Worm (Caenorhabditis elegans) whole organism, late embryonic: ENCODE data around the gene R02E4.1.

ENCODE experiments used
- che-1 ChIP-seq: sonication (generic microtip); optimal IDR thresholded peaks from 2 replicates; lab custom pipeline; 2016; ENCODE audit warnings: mild to moderate bottlenecking, missing genetic modification characterization, missing compliant biosample characterization
- fkh-10 ChIP-seq: fragments of 150-350 bp; optimal IDR thresholded peaks from 2 replicates; lab custom pipeline; 2014; ENCODE audit warnings: missing biosample characterization, missing genetic modification reagents, missing genetic modification characterization
- pha-4 ChIP-seq: fragments of 150-350 bp; optimal IDR thresholded peaks from 2 replicates; lab custom pipeline; 2018; ENCODE audit warnings: missing biosample characterization, missing genetic modification reagents, missing genetic modification characterization

DNA sequence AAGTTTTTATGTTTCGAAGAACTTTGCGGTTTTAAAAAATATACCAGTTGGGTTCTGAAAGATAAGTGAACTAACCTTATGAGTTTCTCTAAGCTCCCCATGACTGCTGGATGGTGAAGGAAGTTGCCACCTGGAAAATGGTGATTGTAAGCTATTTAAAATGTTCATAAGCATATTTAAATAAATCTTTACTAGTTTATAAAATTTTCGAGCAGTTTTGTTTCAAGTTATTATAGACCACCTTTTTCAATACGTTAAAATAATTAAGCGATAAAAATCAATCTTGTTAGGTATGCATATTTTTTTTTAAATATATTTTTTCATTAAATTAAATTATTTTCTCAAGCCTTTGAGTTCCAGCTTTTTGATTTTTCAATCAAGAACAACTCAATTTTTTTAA, 25.1 kb downstream of the R02E4.1 start, which contains the start of gene T06F4.1:
- TF ChIP-seq fkh-10 (no peak), pha-4 (no peak), che-1 (no peak)
